Fruit fly (Drosophila melanogaster): Measurements from ENCODE around the gene frac.

DNA sequence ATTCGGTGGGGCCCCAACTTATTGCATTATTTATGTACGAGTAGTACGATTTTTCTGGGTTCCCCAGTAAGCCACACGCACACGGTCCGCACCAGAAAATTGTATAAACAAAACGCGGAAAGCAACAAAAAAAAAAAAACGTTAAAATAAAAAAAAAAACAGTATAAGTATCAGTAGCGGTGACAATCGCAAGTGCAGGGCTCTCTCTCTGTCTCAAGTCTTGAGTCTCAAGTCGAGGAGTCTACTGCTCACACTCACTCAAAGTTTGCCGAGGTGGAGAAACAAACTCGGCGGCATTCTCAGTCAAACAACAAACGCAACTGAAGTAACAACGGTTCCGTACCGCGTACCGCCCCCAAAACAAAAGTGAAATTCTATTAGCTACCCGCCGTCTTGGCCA, 30.4 kb downstream of the frac start, which contains the start of gene Pura:
- TF ChIP-seq CG5204 (GFP tag; optimal IDR thresholded peaks at IDR 0.05) = no peak
- TF ChIP-seq CG14711 (tag; optimal IDR thresholded peaks at IDR 0.05) = no peak

All from whole organism, adult.